Fruit fly (Drosophila melanogaster): Measurements from ENCODE around the gene Hsc70-2.

- no peak for TF ChIP-seq CG7045 (GFP tag; optimal IDR thresholded peaks at IDR 0.05)
- TF ChIP-seq Clk (GFP tag; optimal IDR thresholded peaks at IDR 0.05), result no peak
- TF ChIP-seq cnc (optimal IDR thresholded peaks at IDR 0.05), result no peak
- TF ChIP-seq CG1620 (GFP tag; optimal IDR thresholded peaks at IDR 0.05), result no peak
- peak; percentile 34 for TF ChIP-seq CG11617 (GFP tag; optimal IDR thresholded peaks at IDR 0.05)
- peak; percentile 27 for TF ChIP-seq toe (GFP tag; optimal IDR thresholded peaks at IDR 0.05)
- peak; percentile 17 for TF ChIP-seq tj (GFP tag; optimal IDR thresholded peaks at IDR 0.05)
- peak; percentile 56 for TF ChIP-seq Mnt (GFP tag; optimal IDR thresholded peaks at IDR 0.05)
- TF ChIP-seq CG33017 (tag; optimal IDR thresholded peaks at IDR 0.05), result no peak
Measured at dm6 chr3R:12997550-12998233, 46.9 kb upstream of the Hsc70-2 start, which contains the start of the genes CG17327, CG44194 and CG7518.

All from whole organism, adult.